Worm (Caenorhabditis elegans): ENCODE measurements around the gene M153.5.

The M153.5 gene

ce11 chrX:12179090-12179488, 35.3 kb downstream of the M153.5 start:
- no peak for TF ChIP-seq ceh-36 (tag; optimal IDR thresholded peaks at IDR 0.05)
- no peak for TF ChIP-seq sea-1 (GFP tag; conservative IDR thresholded peaks at IDR 0.05)
- no peak for TF ChIP-seq scrt-1 (GFP tag; IDR thresholded peaks at IDR 0.05)
- no peak for TF ChIP-seq B0310.2 (tag; optimal IDR thresholded peaks at IDR 0.05)
- no peak for TF ChIP-seq flt-1 (GFP tag; IDR thresholded peaks at IDR 0.05)
- TF ChIP-seq ceh-13 (GFP tag; optimal IDR thresholded peaks at IDR 0.05): no peak
- TF ChIP-seq F13C5.2 (tag; optimal IDR thresholded peaks at IDR 0.05): no peak
- TF ChIP-seq hnd-1 (tag; optimal IDR thresholded peaks at IDR 0.05): no peak

ce11 chrX:12179817-12180384, 36.1 kb downstream of the M153.5 start:
- TF ChIP-seq tbx-11 (GFP tag; IDR thresholded peaks at IDR 0.05) (no peak), hmbx-1 (tag; optimal IDR thresholded peaks at IDR 0.05) (no peak), hmg-4 (GFP tag; optimal IDR thresholded peaks at IDR 0.05) (peak; percentile 35)

ce11 chrX:12180681-12181080, 36.9 kb downstream of the M153.5 start:
- TF ChIP-seq B0310.2 (tag; optimal IDR thresholded peaks at IDR 0.05): no peak
- TF ChIP-seq hmg-4 (GFP tag; optimal IDR thresholded peaks at IDR 0.05): no peak
- no peak for TF ChIP-seq aly-1 (tag; optimal IDR thresholded peaks at IDR 0.05)
- TF ChIP-seq flt-1 (GFP tag; IDR thresholded peaks at IDR 0.05): no peak
- no peak for TF ChIP-seq hnd-1 (tag; optimal IDR thresholded peaks at IDR 0.05)
- TF ChIP-seq ets-7 (tag; optimal IDR thresholded peaks at IDR 0.05): no peak
- no peak for TF ChIP-seq pes-1 (GFP tag; IDR thresholded peaks at IDR 0.05)
- TF ChIP-seq tbx-37 (GFP tag; conservative IDR thresholded peaks at IDR 0.05): no peak
- no peak for TF ChIP-seq ceh-13 (GFP tag; optimal IDR thresholded peaks at IDR 0.05)
- no peak for TF ChIP-seq scrt-1 (GFP tag; IDR thresholded peaks at IDR 0.05)
- TF ChIP-seq F13C5.2 (tag; optimal IDR thresholded peaks at IDR 0.05): no peak
- no peak for TF ChIP-seq sea-1 (GFP tag; conservative IDR thresholded peaks at IDR 0.05)
- TF ChIP-seq tbx-11 (GFP tag; IDR thresholded peaks at IDR 0.05): no peak
- TF ChIP-seq tra-4 (tag; optimal IDR thresholded peaks at IDR 0.05): no peak
- no peak for TF ChIP-seq ceh-36 (tag; optimal IDR thresholded peaks at IDR 0.05)
- TF ChIP-seq hmbx-1 (tag; optimal IDR thresholded peaks at IDR 0.05): no peak
- TF ChIP-seq ama-1 (optimal IDR thresholded peaks at IDR 0.05): no peak

- no peak for TF ChIP-seq tbx-11 (GFP tag; IDR thresholded peaks at IDR 0.05)
- TF ChIP-seq pes-1 (GFP tag; IDR thresholded peaks at IDR 0.05): no peak
- TF ChIP-seq tra-4 (tag; optimal IDR thresholded peaks at IDR 0.05): no peak
- no peak for TF ChIP-seq sea-1 (GFP tag; conservative IDR thresholded peaks at IDR 0.05)
- no peak for TF ChIP-seq B0310.2 (tag; optimal IDR thresholded peaks at IDR 0.05)
- TF ChIP-seq ceh-36 (tag; optimal IDR thresholded peaks at IDR 0.05): no peak
- no peak for TF ChIP-seq ets-7 (tag; optimal IDR thresholded peaks at IDR 0.05)
- TF ChIP-seq scrt-1 (GFP tag; IDR thresholded peaks at IDR 0.05): no peak
- no peak for TF ChIP-seq tbx-37 (GFP tag; conservative IDR thresholded peaks at IDR 0.05)
- no peak for TF ChIP-seq hnd-1 (tag; optimal IDR thresholded peaks at IDR 0.05)
- no peak for TF ChIP-seq ama-1 (optimal IDR thresholded peaks at IDR 0.05)
- TF ChIP-seq flt-1 (GFP tag; IDR thresholded peaks at IDR 0.05): no peak
- TF ChIP-seq F13C5.2 (tag; optimal IDR thresholded peaks at IDR 0.05): no peak
- no peak for TF ChIP-seq ceh-13 (GFP tag; optimal IDR thresholded peaks at IDR 0.05)
Measured at ce11 chrX:12181606-12182005, 37.8 kb downstream of the M153.5 start.

- TF ChIP-seq ceh-13 (GFP tag; optimal IDR thresholded peaks at IDR 0.05) (no peak), hnd-1 (tag; optimal IDR thresholded peaks at IDR 0.05) (no peak), ceh-36 (tag; optimal IDR thresholded peaks at IDR 0.05) (no peak), hmg-4 (GFP tag; optimal IDR thresholded peaks at IDR 0.05) (peak; percentile 2), pes-1 (GFP tag; IDR thresholded peaks at IDR 0.05) (peak; percentile 30; the same call in 1 of the 2 replicates), F13C5.2 (tag; optimal IDR thresholded peaks at IDR 0.05) (peak; percentile 25), aly-1 (tag; optimal IDR thresholded peaks at IDR 0.05) (no peak), flt-1 (GFP tag; IDR thresholded peaks at IDR 0.05) (no peak), ets-7 (tag; optimal IDR thresholded peaks at IDR 0.05) (no peak)
Measured at ce11 chrX:12182684-12183477, 39.1 kb downstream of the M153.5 start.

- TF ChIP-seq tra-4 (tag; optimal IDR thresholded peaks at IDR 0.05): no peak
- no peak for TF ChIP-seq flt-1 (GFP tag; IDR thresholded peaks at IDR 0.05)
Measured at ce11 chrX:12184393-12184792, 40.6 kb downstream of the M153.5 start.

ce11 chrX:12185847-12186559, 42.2 kb downstream of the M153.5 start:
- no peak for TF ChIP-seq tra-4 (tag; optimal IDR thresholded peaks at IDR 0.05)
- TF ChIP-seq tbx-37 (GFP tag; conservative IDR thresholded peaks at IDR 0.05): no peak
- no peak for TF ChIP-seq F13C5.2 (tag; optimal IDR thresholded peaks at IDR 0.05)
- TF ChIP-seq aly-1 (tag; optimal IDR thresholded peaks at IDR 0.05): no peak
- TF ChIP-seq pes-1 (GFP tag; IDR thresholded peaks at IDR 0.05): no peak
- TF ChIP-seq hnd-1 (tag; optimal IDR thresholded peaks at IDR 0.05): no peak
- TF ChIP-seq sea-1 (GFP tag; conservative IDR thresholded peaks at IDR 0.05): no peak
- TF ChIP-seq hmg-4 (GFP tag; optimal IDR thresholded peaks at IDR 0.05): no peak
- TF ChIP-seq B0310.2 (tag; optimal IDR thresholded peaks at IDR 0.05): no peak
- no peak for TF ChIP-seq hmbx-1 (tag; optimal IDR thresholded peaks at IDR 0.05)
- no peak for TF ChIP-seq ceh-13 (GFP tag; optimal IDR thresholded peaks at IDR 0.05)
- no peak for TF ChIP-seq tbx-11 (GFP tag; IDR thresholded peaks at IDR 0.05)
- TF ChIP-seq ama-1 (optimal IDR thresholded peaks at IDR 0.05): no peak
- no peak for TF ChIP-seq ets-7 (tag; optimal IDR thresholded peaks at IDR 0.05)
- no peak for TF ChIP-seq ceh-36 (tag; optimal IDR thresholded peaks at IDR 0.05)
- no peak for TF ChIP-seq flt-1 (GFP tag; IDR thresholded peaks at IDR 0.05)
- no peak for TF ChIP-seq scrt-1 (GFP tag; IDR thresholded peaks at IDR 0.05)

Measured in whole organism, early embryonic.